Worm (Caenorhabditis elegans) whole organism, L3 larva: ENCODE results near the gene C47E8.9.

Experiments
- ama-1 ChIP-seq: fragments of 150-350 bp; optimal IDR thresholded peaks from 2 replicates; lab custom pipeline; 2018
- elt-3 ChIP-seq, 3 experiments: fragments of 150-350 bp in 1 of 3; sonication (generic microtip) in 2 of 3; optimal IDR thresholded peaks; 2 replicates in 2 of 3; 4 replicates in 1 of 3; lab custom pipeline; 2014 to 2017; ENCODE audit warnings: missing biosample characterization in 3 of 3, missing genetic modification characterization in 3 of 3
- fos-1 ChIP-seq: fragments of 150-350 bp; optimal IDR thresholded peaks from 2 replicates; lab custom pipeline; 2014; ENCODE audit warnings: missing biosample characterization, missing genetic modification characterization
- nfya-1 ChIP-seq: sonication (generic microtip); optimal IDR thresholded peaks from 2 replicates; lab custom pipeline; 2017; ENCODE audit warnings: missing genetic modification characterization, mild to moderate bottlenecking, missing compliant biosample characterization, antibody characterized with exemption, moderate library complexity; ENCODE audit not compliant: insufficient read depth
- nhr-23 ChIP-seq: fragments of 150-350 bp; optimal IDR thresholded peaks from 2 replicates; lab custom pipeline; 2014; ENCODE audit warnings: missing biosample characterization, missing genetic modification reagents, missing genetic modification characterization
- nhr-25 ChIP-seq: sonication (generic microtip); optimal IDR thresholded peaks from 2 replicates; lab custom pipeline; 2017; ENCODE audit warnings: missing biosample characterization, missing genetic modification characterization
- pha-4 ChIP-seq: fragments of 150-350 bp; optimal IDR thresholded peaks from 2 replicates; lab custom pipeline; 2014; ENCODE audit warnings: missing biosample characterization, missing genetic modification reagents, missing genetic modification characterization
- pqm-1 ChIP-seq: fragments of 150-350 bp; optimal IDR thresholded peaks from 2 replicates; lab custom pipeline; 2017; ENCODE audit warnings: missing biosample characterization, missing genetic modification characterization, inconsistent platforms
- sea-2 ChIP-seq: fragments of 150-350 bp; sonication (generic microtip); optimal IDR thresholded peaks from 4 replicates; lab custom pipeline; 2014; ENCODE audit warnings: missing biosample characterization, missing genetic modification reagents, missing genetic modification characterization
- snpc-4 ChIP-seq: fragments of 150-350 bp; optimal IDR thresholded peaks from 2 replicates; lab custom pipeline; 2014; ENCODE audit warnings: missing biosample characterization, missing genetic modification characterization
- unc-39 ChIP-seq: sonication (generic microtip); optimal IDR thresholded peaks from 4 replicates; lab custom pipeline; 2017; ENCODE audit warnings: missing biosample characterization, missing genetic modification characterization
- zag-1 ChIP-seq: fragments of 150-350 bp; optimal IDR thresholded peaks from 2 replicates; lab custom pipeline; 2014; ENCODE audit warnings: missing biosample characterization, missing genetic modification characterization

DNA sequence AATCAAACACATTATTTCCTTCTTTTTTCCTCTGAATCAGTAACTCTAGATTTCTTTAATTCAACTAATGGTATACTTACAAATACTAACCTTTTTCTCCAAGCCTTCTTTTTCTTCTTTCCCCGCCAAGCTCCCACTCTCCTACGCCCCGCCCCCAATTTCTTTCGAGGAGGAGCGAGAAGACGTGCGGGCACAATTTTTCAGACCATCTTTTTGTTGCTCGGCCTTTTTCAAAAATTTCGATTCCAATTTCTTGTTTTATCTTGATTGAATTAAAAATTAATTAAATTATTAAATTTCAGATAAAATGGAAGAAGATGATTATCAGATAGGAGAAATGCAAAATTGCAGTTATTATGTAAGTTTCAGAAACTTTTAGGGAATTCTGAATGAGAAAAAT, 16.9 kb downstream of the C47E8.9 start, which contains the start of gene C47E8.3:
- TF ChIP-seq pha-4 (tag; lab: Kevin White, UChicago) (no peak), pqm-1 (no peak), fos-1 (tag; lab: Kevin White, UChicago) (no peak), unc-39 (no peak), nhr-23 (tag; lab: Kevin White, UChicago) (no peak), ama-1 (lab: Kevin White, UChicago) (no peak), nhr-25 (tag; lab: Kevin White, UChicago) (no peak), elt-3 (tag; optimal IDR thresholded peaks at IDR 0.05; lab: Kevin White, UChicago) (no peak), zag-1 (no peak), snpc-4 (tag; lab: Kevin White, UChicago) (no peak), sea-2 (GFP tag; lab: Kevin White, UChicago) (no peak), nfya-1 (tag; lab: Kevin White, UChicago) (no peak)
